Worm (Caenorhabditis elegans): ENCODE data around the gene acs-6.

acs-6 gene

ce11 chrII:7060202-7060601, 1.6 kb upstream of the acs-6 start (continued):
- TF ChIP-seq Y56A3A.18 (GFP tag; IDR thresholded peaks at IDR 0.05), result no peak
- peak; percentile 32 for TF ChIP-seq tbp1 (GFP tag; optimal IDR thresholded peaks at IDR 0.05)
- no peak for TF ChIP-seq snpc-4 (GFP tag; optimal IDR thresholded peaks at IDR 0.05)
- TF ChIP-seq snpc-4 (tag; optimal IDR thresholded peaks at IDR 0.05), result peak in 2 of 4 experiments; percentile 10 to 13
- TF ChIP-seq tlf-1 (GFP tag; optimal IDR thresholded peaks at IDR 0.05), result no peak
- no peak for TF ChIP-seq dpl-1 (GFP tag; optimal IDR thresholded peaks at IDR 0.05)
- peak; percentile 57 for TF ChIP-seq nhr-90 (tag; optimal IDR thresholded peaks at IDR 0.05)
- peak; percentile 39; the same call in 1 of the 2 replicates for TF ChIP-seq C06A6.2 (GFP tag; conservative IDR thresholded peaks at IDR 0.05)
- TF ChIP-seq chd-7 (tag; optimal IDR thresholded peaks at IDR 0.05), result peak; percentile 30
- TF ChIP-seq unc-62 (GFP tag; optimal IDR thresholded peaks at IDR 0.05), result no peak
- no peak for TF ChIP-seq egrh-3 (GFP tag; IDR thresholded peaks at IDR 0.05)
- no peak for TF ChIP-seq sptf-2 (GFP tag; optimal IDR thresholded peaks at IDR 0.05)
- TF ChIP-seq ceh-91 (GFP tag; IDR thresholded peaks at IDR 0.05), result no peak
- no peak for TF ChIP-seq rec-8 (tag; optimal IDR thresholded peaks at IDR 0.05)
- no peak for TF ChIP-seq ztf-18 (tag; optimal IDR thresholded peaks at IDR 0.05)
- TF ChIP-seq K11D2.4 (GFP tag; IDR thresholded peaks at IDR 0.05), result no peak
- TF ChIP-seq hrde-1 (tag; optimal IDR thresholded peaks at IDR 0.05; ENCODE audit: borderline replicate concordance), result no peak
- TF ChIP-seq nfyb-1 (GFP tag; IDR thresholded peaks at IDR 0.05), result 0 out of 2 replicates have a peak, but pooled peaks have one; percentile 47
- TF ChIP-seq let-607 (tag; optimal IDR thresholded peaks at IDR 0.05), result peak in 1 of 2 experiments; percentile 85
- TF ChIP-seq B0336.3 (GFP tag; IDR thresholded peaks at IDR 0.05), result 0 out of 2 replicates have a peak, but pooled peaks have one; percentile 44
- no peak for TF ChIP-seq attf-3 (GFP tag; conservative IDR thresholded peaks at IDR 0.05)
- peak; percentile 21 for TF ChIP-seq madf-10 (tag; optimal IDR thresholded peaks at IDR 0.05)
- no peak for TF ChIP-seq die-1 (tag; optimal IDR thresholded peaks at IDR 0.05)
- peak; percentile 55; the same call in 1 of the 2 replicates for TF ChIP-seq dox-1 (GFP tag; IDR thresholded peaks at IDR 0.05)
- TF ChIP-seq cebp-1 (GFP tag; IDR thresholded peaks at IDR 0.05), result no peak
- peak; percentile 41 for TF ChIP-seq cebp-1 (tag; optimal IDR thresholded peaks at IDR 0.05)

- TF ChIP-seq ceh-27 (GFP tag; optimal IDR thresholded peaks at IDR 0.05) (no peak), ekl-4 (GFP tag; IDR thresholded peaks at IDR 0.05) (no peak), lir-1 (GFP tag; conservative IDR thresholded peaks at IDR 0.05) (no peak), F10E7.11 (tag; optimal IDR thresholded peaks at IDR 0.05) (no peak), F23B12.7 (tag; optimal IDR thresholded peaks at IDR 0.05; ENCODE audit: insufficient read depth) (no peak), dpl-1 (GFP tag; optimal IDR thresholded peaks at IDR 0.05) (no peak), madf-3 (GFP tag; IDR thresholded peaks at IDR 0.05) (no peak), gei-17 (GFP tag; optimal IDR thresholded peaks at IDR 0.05) (no peak)
Observed at ce11 chrII:7060791-7061190, 1.0 kb upstream of the acs-6 start.

ce11 chrII:7065391-7065790, 3.6 kb downstream of the acs-6 start, which contains the start of gene nos-2:
nos-2 (plus strand) TSS chrII:7065618.
- TF ChIP-seq xnd-1 (tag; optimal IDR thresholded peaks at IDR 0.05) (peak; percentile 60), nfya-1 (tag; optimal IDR thresholded peaks at IDR 0.05; ENCODE audit: borderline replicate concordance, insufficient read depth) (no peak), efl-1 (GFP tag; optimal IDR thresholded peaks at IDR 0.05) (peak; percentile 79), madf-6 (GFP tag; IDR thresholded peaks at IDR 0.05) (peak; percentile 85), dpl-1 (GFP tag; optimal IDR thresholded peaks at IDR 0.05) (peak; percentile 32), hmg-20 (GFP tag; IDR thresholded peaks at IDR 0.05) (no peak), mcd-1 (GFP tag; IDR thresholded peaks at IDR 0.05) (no peak), ceh-91 (GFP tag; IDR thresholded peaks at IDR 0.05) (0 out of 2 replicates have a peak, but pooled peaks have one; percentile 9), F33H1.4 (GFP tag; IDR thresholded peaks at IDR 0.05) (peak; percentile 16; the same call in 1 of the 2 replicates), lsl-1 (GFP tag; optimal IDR thresholded peaks at IDR 0.05) (peak; percentile 30), sdz-38 (tag; optimal IDR thresholded peaks at IDR 0.05) (no peak), madf-8 (GFP tag; conservative IDR thresholded peaks at IDR 0.05) (peak; percentile 65)
